Fruit fly (Drosophila melanogaster) whole organism, pupa: Measurements from ENCODE around the gene sgg.

Experiments used
- CG10348 ChIP-seq: fragments of 200-800 bp; sonication (Bioruptor generic); IDR thresholded peaks from 2 replicates; pipeline ENCODE4 v1.3.6; 2022; ENCODE audit warnings: missing biosample characterization, missing genetic modification characterization
- CG12605 ChIP-seq: fragments of 200-800 bp; sonication (Bioruptor generic); IDR thresholded peaks from 2 replicates; pipeline ENCODE4 v1.3.6; 2022; ENCODE audit warnings: missing biosample characterization, missing genetic modification characterization
- CG13204 ChIP-seq: fragments of 200-800 bp; sonication (Bioruptor generic); optimal IDR thresholded peaks from 2 replicates; lab custom pipeline; 2018; ENCODE audit warnings: missing biosample characterization, mild to moderate bottlenecking, missing genetic modification characterization, moderate library complexity
- CG14655 ChIP-seq: fragments of 200-800 bp; sonication (Bioruptor generic); optimal IDR thresholded peaks from 3 replicates; lab custom pipeline; 2017; ENCODE audit warnings: mild to moderate bottlenecking, missing biosample characterization, missing genetic modification reagents, missing genetic modification characterization
- CG15710 ChIP-seq: fragments of 200-800 bp; sonication (Bioruptor generic); optimal IDR thresholded peaks from 2 replicates; lab custom pipeline; 2018; ENCODE audit warnings: missing biosample characterization, mild to moderate bottlenecking, missing genetic modification characterization, moderate library complexity
- CG17806 ChIP-seq: fragments of 200-800 bp; sonication (Bioruptor generic); optimal IDR thresholded peaks from 2 replicates; lab custom pipeline; 2018; ENCODE audit warnings: missing biosample characterization, mild to moderate bottlenecking, missing genetic modification characterization, moderate library complexity
- CG32121 ChIP-seq: fragments of 200-800 bp; sonication (Bioruptor generic); IDR thresholded peaks from 2 replicates; pipeline ENCODE4 v1.3.6; 2022; ENCODE audit warnings: missing biosample characterization, missing genetic modification characterization
- CG34367 ChIP-seq: fragments of 200-800 bp; sonication (Bioruptor generic); optimal IDR thresholded peaks from 2 replicates; lab custom pipeline; 2018; ENCODE audit warnings: missing biosample characterization, mild to moderate bottlenecking, missing genetic modification characterization
- CG4496 ChIP-seq: fragments of 200-800 bp; sonication (Bioruptor generic); IDR thresholded peaks from 3 replicates; pipeline ENCODE4 v1.3.6; 2022; ENCODE audit warnings: missing biosample characterization, missing genetic modification characterization
- CG8159 ChIP-seq: fragments of 200-800 bp; sonication (Bioruptor generic); optimal IDR thresholded peaks from 3 replicates; lab custom pipeline; 2018; ENCODE audit warnings: missing biosample characterization, mild to moderate bottlenecking, missing genetic modification characterization, moderate library complexity
- CG8301 ChIP-seq: fragments of 200-800 bp; sonication (Bioruptor generic); optimal IDR thresholded peaks from 2 replicates; lab custom pipeline; 2018; ENCODE audit warnings: missing biosample characterization, mild to moderate bottlenecking, missing genetic modification characterization
- CG9948 ChIP-seq: fragments of 200-800 bp; sonication (Bioruptor generic); optimal IDR thresholded peaks from 2 replicates; lab custom pipeline; 2018; ENCODE audit warnings: missing biosample characterization, mild to moderate bottlenecking, missing genetic modification characterization, moderate library complexity
- D1 ChIP-seq: fragments of 200-800 bp; sonication (Bioruptor generic); optimal IDR thresholded peaks from 2 replicates; lab custom pipeline; 2018; ENCODE audit warnings: missing biosample characterization, mild to moderate bottlenecking, missing genetic modification characterization, moderate library complexity
- EcR ChIP-seq: fragments of 200-800 bp; sonication (Bioruptor generic); optimal IDR thresholded peaks from 3 replicates; lab custom pipeline; 2019; ENCODE audit warnings: missing biosample characterization, missing genetic modification characterization, mild to moderate bottlenecking, moderate library complexity, missing genetic modification reagents
- Ets98B ChIP-seq: fragments of 200-800 bp; sonication (Bioruptor generic); IDR thresholded peaks from 2 replicates; pipeline ENCODE4 v1.3.6; 2022; ENCODE audit warnings: missing biosample characterization, missing genetic modification characterization
- Pif1A ChIP-seq: fragments of 200-800 bp; sonication (Bioruptor generic); optimal IDR thresholded peaks from 3 replicates; lab custom pipeline; 2016; ENCODE audit warnings: missing biosample characterization, missing genetic modification characterization
- Pif1B ChIP-seq: fragments of 200-800 bp; sonication (Bioruptor generic); optimal IDR thresholded peaks from 3 replicates; lab custom pipeline; 2016; ENCODE audit warnings: missing biosample characterization, missing genetic modification characterization
- Snoo ChIP-seq: fragments of 200-800 bp; sonication (Bioruptor generic); optimal IDR thresholded peaks from 3 replicates; lab custom pipeline; 2017; ENCODE audit warnings: missing biosample characterization, mild to moderate bottlenecking, missing genetic modification characterization, inconsistent platforms
- fd96Ca ChIP-seq: fragments of 200-800 bp; sonication (Bioruptor generic); IDR thresholded peaks from 3 replicates; pipeline ENCODE4 v1.3.6; 2022; ENCODE audit warnings: missing biosample characterization, missing genetic modification characterization
- gl ChIP-seq: fragments of 200-800 bp; sonication (Bioruptor generic); optimal IDR thresholded peaks from 2 replicates; lab custom pipeline; 2018; ENCODE audit warnings: missing biosample characterization, mild to moderate bottlenecking, missing genetic modification characterization
- rn ChIP-seq: fragments of 200-800 bp; sonication (Bioruptor generic); IDR thresholded peaks from 2 replicates; pipeline ENCODE4 v1.3.6; 2022; ENCODE audit warnings: missing biosample characterization, missing genetic modification characterization

sgg gene

dm6 chrX:2633847-2634776 lies at the start of gene sgg:
Gene sgg, plus strand, starts transcription at chrX:2633952.
- TF ChIP-seq CG13204 (GFP tag; lab: Kevin White, UChicago) (no peak), CG10348 (GFP tag; lab: Robert Waterston, UW) (no peak), Pif1B (no peak), Snoo (no peak), CG9948 (tag; lab: Kevin White, UChicago) (no peak), CG4496 (GFP tag; lab: Robert Waterston, UW) (no peak), EcR (GFP tag; lab: Kevin White, UChicago) (no peak), fd96Ca (GFP tag; lab: Robert Waterston, UW) (no peak), CG14655 (GFP tag; lab: Kevin White, UChicago) (no peak)

- TF ChIP-seq CG4496 (GFP tag; lab: Robert Waterston, UW) (no peak), CG8301 (tag; lab: Kevin White, UChicago) (no peak), CG15710 (tag; lab: Kevin White, UChicago) (no peak), fd96Ca (GFP tag; lab: Robert Waterston, UW) (no peak), gl (tag; lab: Kevin White, UChicago) (no peak), CG34367 (no peak), D1 (tag; lab: Kevin White, UChicago) (no peak), rn (GFP tag; lab: Robert Waterston, UW) (no peak), CG14655 (GFP tag; lab: Kevin White, UChicago) (no peak), CG8159 (tag; lab: Kevin White, UChicago) (no peak), CG9948 (tag; lab: Kevin White, UChicago) (no peak), Snoo (no peak)
Observed at dm6 chrX:2585055-2585715, 48.6 kb upstream of the sgg start, which contains the start of gene CG13760. Gene CG13760, minus strand, starts transcription at chrX:2585699.

- TF ChIP-seq CG10348 (GFP tag; lab: Robert Waterston, UW) (no peak), CG8159 (tag; lab: Kevin White, UChicago) (no peak), gl (tag; lab: Kevin White, UChicago) (no peak), CG9948 (tag; lab: Kevin White, UChicago) (no peak), CG14655 (GFP tag; lab: Kevin White, UChicago) (no peak), Pif1A (GFP tag; lab: Kevin White, UChicago) (no peak), CG8301 (tag; lab: Kevin White, UChicago) (no peak), CG12605 (GFP tag; lab: Robert Waterston, UW) (no peak), EcR (GFP tag; lab: Kevin White, UChicago) (no peak)
Observed at dm6 chrX:2585716-2586082, 48.1 kb upstream of the sgg start, which contains the start of gene wds. Gene wds, plus strand, starts transcription at chrX:2585980.

- peak; percentile 84 for TF ChIP-seq Ets98B (GFP tag; lab: Robert Waterston, UW)
- peak; percentile 26 for TF ChIP-seq EcR (GFP tag; lab: Kevin White, UChicago)
- peak; percentile 83 for TF ChIP-seq Pif1B
- TF ChIP-seq CG4496 (GFP tag; lab: Robert Waterston, UW): peak; percentile 91
- no peak for TF ChIP-seq D1 (tag; lab: Kevin White, UChicago)
- peak; percentile 74 for TF ChIP-seq CG12605 (GFP tag; lab: Robert Waterston, UW)
- TF ChIP-seq CG32121 (GFP tag; lab: Robert Waterston, UW): peak; percentile 59; the same call in 1 of the 2 replicates
- peak; percentile 75 for TF ChIP-seq CG13204 (GFP tag; lab: Kevin White, UChicago)
- TF ChIP-seq CG8159 (tag; lab: Kevin White, UChicago): peak; percentile 41
- TF ChIP-seq CG8301 (tag; lab: Kevin White, UChicago): peak; percentile 58
- TF ChIP-seq CG15710 (tag; lab: Kevin White, UChicago): peak; percentile 29
- TF ChIP-seq gl (tag; lab: Kevin White, UChicago): peak; percentile 10
- TF ChIP-seq CG10348 (GFP tag; lab: Robert Waterston, UW): no peak
- peak; percentile 10 for TF ChIP-seq CG34367
- TF ChIP-seq CG14655 (GFP tag; lab: Kevin White, UChicago): peak; percentile 76
- TF ChIP-seq Pif1A (GFP tag; lab: Kevin White, UChicago): peak; percentile 80
- TF ChIP-seq rn (GFP tag; lab: Robert Waterston, UW): peak; percentile 69
- peak; percentile 46 for TF ChIP-seq CG9948 (tag; lab: Kevin White, UChicago)
- peak; percentile 52 for TF ChIP-seq Snoo
- peak; percentile 86 for TF ChIP-seq fd96Ca (GFP tag; lab: Robert Waterston, UW)
- peak; percentile 52 for TF ChIP-seq CG17806 (tag; lab: Kevin White, UChicago)
Observed at dm6 chrX:2588415-2589411, 45.0 kb upstream of the sgg start, which contains the start of gene egh. Gene egh, plus strand, starts transcription at chrX:2588503.
